Fruit fly (Drosophila melanogaster) whole organism, embryonic: ENCODE results near the gene Src64B.
A peak's percentile ranks its signal among the peaks of the same experiment; 100 is the strongest.

ENCODE experiments used
- CG10209 ChIP-seq: fragments of 200-800 bp; sonication (Bioruptor generic); optimal IDR thresholded peaks from 3 replicates; lab custom pipeline; 2017; ENCODE audit warnings: missing biosample characterization, mild to moderate bottlenecking, missing genetic modification characterization, missing genetic modification reagents
- CG11247 ChIP-seq: fragments of 200-800 bp; sonication (Bioruptor generic); IDR thresholded peaks from 2 replicates; pipeline ENCODE4 v1.3.6; 2022; ENCODE audit warnings: missing biosample characterization, missing genetic modification characterization
- CG12104 ChIP-seq: fragments of 200-800 bp; sonication (Bioruptor generic); optimal IDR thresholded peaks from 3 replicates; lab custom pipeline; 2016; ENCODE audit warnings: missing biosample characterization, missing genetic modification characterization
- CG12299 ChIP-seq: fragments of 200-800 bp; sonication (Bioruptor generic); optimal IDR thresholded peaks from 2 replicates; lab custom pipeline; 2018; ENCODE audit warnings: missing biosample characterization, mild to moderate bottlenecking, missing genetic modification characterization
- CG12391 ChIP-seq: fragments of 200-800 bp; sonication (Bioruptor generic); optimal IDR thresholded peaks from 3 replicates; lab custom pipeline; 2018; ENCODE audit warnings: missing biosample characterization, mild to moderate bottlenecking, missing genetic modification characterization, moderate library complexity
- CG12744 ChIP-seq: fragments of 200-800 bp; sonication (Bioruptor generic); optimal IDR thresholded peaks from 2 replicates; lab custom pipeline; 2016; ENCODE audit warnings: missing biosample characterization, missing genetic modification characterization
- CG14710 ChIP-seq: fragments of 200-800 bp; sonication (Bioruptor generic); optimal IDR thresholded peaks from 3 replicates; lab custom pipeline; 2019; ENCODE audit warnings: missing biosample characterization, mild to moderate bottlenecking, missing genetic modification characterization, moderate library complexity
- CG15011 ChIP-seq: fragments of 200-800 bp; sonication (Bioruptor generic); optimal IDR thresholded peaks from 3 replicates; lab custom pipeline; 2018; ENCODE audit warnings: missing biosample characterization, mild to moderate bottlenecking, missing genetic modification characterization
- CG15269 ChIP-seq: fragments of 200-800 bp; sonication (Bioruptor generic); optimal IDR thresholded peaks from 2 replicates; lab custom pipeline; 2018; ENCODE audit warnings: missing biosample characterization, mild to moderate bottlenecking, missing genetic modification characterization, moderate library complexity
- CG2116 ChIP-seq: fragments of 200-800 bp; sonication (Bioruptor generic); optimal IDR thresholded peaks from 3 replicates; lab custom pipeline; 2018; ENCODE audit warnings: missing biosample characterization, mild to moderate bottlenecking, missing genetic modification characterization
- CG2199 ChIP-seq: fragments of 200-800 bp; sonication (Bioruptor generic); IDR thresholded peaks from 3 replicates; pipeline ENCODE4 v1.3.6; 2022; ENCODE audit warnings: missing biosample characterization, missing genetic modification characterization
- CG31224 ChIP-seq: fragments of 200-800 bp; sonication (Bioruptor generic); IDR thresholded peaks from 2 replicates; pipeline ENCODE4 v1.3.6; 2022; ENCODE audit warnings: missing biosample characterization, missing genetic modification characterization
- CG3163 ChIP-seq: fragments of 200-800 bp; sonication (Bioruptor generic); optimal IDR thresholded peaks from 3 replicates; lab custom pipeline; 2016; ENCODE audit warnings: missing biosample characterization, missing genetic modification characterization
- CG4424 ChIP-seq: fragments of 200-800 bp; sonication (Bioruptor generic); optimal IDR thresholded peaks from 3 replicates; lab custom pipeline; 2016; ENCODE audit warnings: missing biosample characterization, missing genetic modification characterization
- CG5245 ChIP-seq: fragments of 200-800 bp; sonication (Bioruptor generic); optimal IDR thresholded peaks from 3 replicates; lab custom pipeline; 2016; ENCODE audit warnings: missing biosample characterization, missing genetic modification characterization
- CG7372 ChIP-seq: fragments of 200-800 bp; sonication (Bioruptor generic); IDR thresholded peaks from 2 replicates; pipeline ENCODE4 v1.3.6; 2022; ENCODE audit warnings: missing biosample characterization, missing genetic modification characterization
- CG9876 ChIP-seq: fragments of 200-800 bp; sonication (Bioruptor generic); optimal IDR thresholded peaks from 2 replicates; lab custom pipeline; 2016; ENCODE audit warnings: missing biosample characterization, missing genetic modification characterization
- CTCF ChIP-seq: fragments of 200-800 bp; sonication (Bioruptor generic); optimal IDR thresholded peaks from 2 replicates; lab custom pipeline; 2017; ENCODE audit warnings: missing biosample characterization, mild to moderate bottlenecking, missing genetic modification characterization, moderate library complexity
- D ChIP-seq, 2 experiments: fragments of 200-800 bp in 1 of 2; fragments of >200 bp in 1 of 2; sonication (Bioruptor generic) in 1 of 2; optimal IDR thresholded peaks; 2 replicates in 1 of 2; 3 replicates in 1 of 2; lab custom pipeline; 2017; ENCODE audit warnings: mild to moderate bottlenecking in 1 of 2, missing biosample characterization in 1 of 2, missing genetic modification characterization in 1 of 2, missing genetic modification reagents in 1 of 2
- Dip2 ChIP-seq: fragments of 200-800 bp; sonication (Bioruptor generic); IDR thresholded peaks from 2 replicates; pipeline ENCODE4 v1.3.6; 2022; ENCODE audit warnings: missing biosample characterization, missing genetic modification characterization
- Dip3 ChIP-seq: fragments of 200-800 bp; sonication (Bioruptor generic); optimal IDR thresholded peaks from 3 replicates; lab custom pipeline; 2016; ENCODE audit warnings: missing biosample characterization, missing genetic modification characterization
- Dref ChIP-seq: fragments of 200-800 bp; sonication (Bioruptor generic); IDR thresholded peaks from 2 replicates; pipeline ENCODE4 v1.3.6; 2022; ENCODE audit warnings: missing biosample characterization, missing genetic modification characterization
- Hr78 ChIP-seq, 2 experiments: fragments of 200-800 bp in 1 of 2; fragments of >200 bp in 1 of 2; sonication (Bioruptor generic) in 1 of 2; optimal IDR thresholded peaks; 2 replicates each; lab custom pipeline; 2017 to 2019; ENCODE audit warnings: missing biosample characterization in 2 of 2, missing genetic modification characterization in 2 of 2, mild to moderate bottlenecking in 1 of 2, moderate library complexity in 1 of 2
- Lim3 ChIP-seq: fragments of 200-800 bp; sonication (Bioruptor generic); IDR thresholded peaks from 2 replicates; pipeline ENCODE4 v1.3.6; 2022; ENCODE audit warnings: missing biosample characterization, missing genetic modification characterization
- Meics ChIP-seq: fragments of 200-800 bp; sonication (Bioruptor generic); optimal IDR thresholded peaks from 2 replicates; lab custom pipeline; 2017; ENCODE audit warnings: missing biosample characterization, mild to moderate bottlenecking, missing genetic modification characterization
- Rx ChIP-seq: fragments of 200-800 bp; sonication (Bioruptor generic); IDR thresholded peaks from 2 replicates; pipeline ENCODE4 v1.3.6; 2022; ENCODE audit warnings: missing biosample characterization, missing genetic modification characterization
- Scr ChIP-seq: fragments of 200-800 bp; sonication (Bioruptor generic); IDR thresholded peaks from 2 replicates; pipeline ENCODE4 v1.3.6; 2022; ENCODE audit warnings: missing biosample characterization, missing genetic modification characterization; ENCODE audit not compliant: partially characterized antibody
- Sry-δ ChIP-seq: fragments of 200-800 bp; sonication (Bioruptor generic); optimal IDR thresholded peaks from 2 replicates; lab custom pipeline; 2016; ENCODE audit warnings: missing biosample characterization, missing genetic modification characterization
- ab ChIP-seq: fragments of 200-800 bp; sonication (Bioruptor generic); optimal IDR thresholded peaks from 2 replicates; lab custom pipeline; 2016; ENCODE audit warnings: missing biosample characterization, missing genetic modification characterization
- al ChIP-seq: fragments of 200-800 bp; sonication (Bioruptor generic); IDR thresholded peaks from 2 replicates; pipeline ENCODE4 v1.3.6; 2022; ENCODE audit warnings: missing biosample characterization, missing genetic modification characterization
- bab2 ChIP-seq: fragments of 200-800 bp; sonication (Bioruptor generic); optimal IDR thresholded peaks from 2 replicates; lab custom pipeline; 2016; ENCODE audit warnings: missing biosample characterization, missing genetic modification characterization
- bsh ChIP-seq, 2 experiments: fragments of 200-800 bp; sonication (Bioruptor generic); optimal IDR thresholded peaks; 2 replicates each; lab custom pipeline; 2017 to 2018; ENCODE audit warnings: mild to moderate bottlenecking in 2 of 2, missing biosample characterization in 2 of 2, missing genetic modification characterization in 2 of 2, moderate library complexity in 1 of 2
- cg ChIP-seq: fragments of 200-800 bp; sonication (Bioruptor generic); optimal IDR thresholded peaks from 3 replicates; lab custom pipeline; 2019; ENCODE audit warnings: missing biosample characterization, mild to moderate bottlenecking, missing genetic modification characterization, moderate library complexity
- chif ChIP-seq, 2 experiments: fragments of 200-800 bp; sonication (Bioruptor generic); optimal IDR thresholded peaks; 3 replicates each; lab custom pipeline; 2016; ENCODE audit warnings: missing biosample characterization in 2 of 2, missing genetic modification characterization in 2 of 2
- gsb ChIP-seq: fragments of 200-800 bp; sonication (Bioruptor generic); IDR thresholded peaks from 2 replicates; pipeline ENCODE4 v1.3.6; 2022; ENCODE audit warnings: missing biosample characterization, missing genetic modification characterization
- h ChIP-seq: fragments of >200 bp; optimal IDR thresholded peaks from 2 replicates; lab custom pipeline; 2017
- inv ChIP-seq: fragments of 200-800 bp; sonication (Bioruptor generic); IDR thresholded peaks from 2 replicates; pipeline ENCODE4 v1.3.6; 2022; ENCODE audit warnings: missing biosample characterization, missing genetic modification characterization; ENCODE audit not compliant: partially characterized antibody
- klu ChIP-seq: fragments of 200-800 bp; sonication (Bioruptor generic); IDR thresholded peaks from 2 replicates; pipeline ENCODE4 v1.3.6; 2022; ENCODE audit warnings: missing biosample characterization, missing genetic modification characterization
- lilli ChIP-seq: fragments of 200-800 bp; sonication (Bioruptor generic); optimal IDR thresholded peaks from 3 replicates; lab custom pipeline; 2016; ENCODE audit warnings: missing biosample characterization, missing genetic modification characterization
- nmo ChIP-seq: fragments of 200-800 bp; sonication (Bioruptor generic); optimal IDR thresholded peaks from 2 replicates; lab custom pipeline; 2018; ENCODE audit warnings: missing biosample characterization, mild to moderate bottlenecking, missing genetic modification characterization, moderate library complexity
- peb ChIP-seq: fragments of 200-800 bp; sonication (Bioruptor generic); IDR thresholded peaks from 2 replicates; pipeline ENCODE4 v1.3.6; 2022; ENCODE audit warnings: missing biosample characterization, missing genetic modification characterization
- pnt ChIP-seq: fragments of 200-800 bp; sonication (Bioruptor generic); optimal IDR thresholded peaks from 3 replicates; lab custom pipeline; 2016; ENCODE audit warnings: missing biosample characterization, missing genetic modification characterization
- psq ChIP-seq: fragments of 200-800 bp; sonication (Bioruptor generic); optimal IDR thresholded peaks from 2 replicates; lab custom pipeline; 2017; ENCODE audit warnings: missing biosample characterization, missing genetic modification characterization
- ranshi ChIP-seq: fragments of 200-800 bp; sonication (Bioruptor generic); IDR thresholded peaks from 2 replicates; pipeline ENCODE4 v1.3.6; 2022; ENCODE audit warnings: missing biosample characterization, missing genetic modification characterization
- repo ChIP-seq: fragments of 200-800 bp; sonication (Bioruptor generic); optimal IDR thresholded peaks from 2 replicates; lab custom pipeline; 2016; ENCODE audit warnings: missing biosample characterization, missing genetic modification characterization
- rib ChIP-seq: fragments of 200-800 bp; sonication (Bioruptor generic); IDR thresholded peaks from 2 replicates; pipeline ENCODE4 v1.3.6; 2022; ENCODE audit warnings: missing biosample characterization, missing genetic modification characterization
- row ChIP-seq: fragments of 200-800 bp; sonication (Bioruptor generic); IDR thresholded peaks from 3 replicates; pipeline ENCODE4 v1.3.6; 2022; ENCODE audit warnings: missing biosample characterization, missing genetic modification characterization
- sens ChIP-seq: fragments of 200-800 bp; sonication (Bioruptor generic); peaks from one replicate; lab custom pipeline; 2016; ENCODE audit warnings: missing biosample characterization, missing genetic modification characterization
- sisA ChIP-seq: fragments of 200-800 bp; sonication (Bioruptor generic); IDR thresholded peaks from 2 replicates; pipeline ENCODE4 v1.3.6; 2022; ENCODE audit warnings: missing biosample characterization, missing genetic modification characterization
- stc ChIP-seq: fragments of 200-800 bp; sonication (Bioruptor generic); IDR thresholded peaks from 2 replicates; pipeline ENCODE4 v1.3.6; 2022; ENCODE audit warnings: missing biosample characterization, missing genetic modification characterization
- tio ChIP-seq: fragments of 200-800 bp; sonication (Bioruptor generic); optimal IDR thresholded peaks from 2 replicates; lab custom pipeline; 2017; ENCODE audit warnings: missing biosample characterization, missing genetic modification characterization, inconsistent platforms
- wor ChIP-seq: fragments of 200-800 bp; sonication (Bioruptor generic); IDR thresholded peaks from 2 replicates; pipeline ENCODE4 v1.3.6; 2022; ENCODE audit warnings: missing biosample characterization, missing genetic modification characterization
- yki ChIP-seq: fragments of >200 bp; optimal IDR thresholded peaks from 3 replicates; lab custom pipeline; 2018

The Src64B gene

dm6 chr3L:4623870-4624269 lies 2.1 kb downstream of the Src64B start (continued):
- TF ChIP-seq Rx (no peak), Hr78 (GFP tag; optimal IDR thresholded peaks at IDR 0.05; lab: Kevin White, UChicago) (peak in 1 of 2 experiments; percentile 2), row (GFP tag; lab: Robert Waterston, UW) (peak; percentile 46; the same call in 2 of the 3 replicates), inv (GFP tag; lab: Robert Waterston, UW) (no peak), CG15269 (tag; lab: Kevin White, UChicago) (peak; percentile 19), repo (GFP tag; lab: Kevin White, UChicago) (no peak), CG10209 (GFP tag; lab: Kevin White, UChicago) (no peak), h (lab: Kevin White, UChicago) (no peak), CG12391 (tag; lab: Kevin White, UChicago) (peak; percentile 16), gsb (GFP tag; lab: Robert Waterston, UW) (no peak), stc (GFP tag; lab: Robert Waterston, UW) (no peak), klu (no peak), Dip3 (GFP tag; lab: Kevin White, UChicago) (no peak), CG15011 (GFP tag; lab: Kevin White, UChicago) (no peak), CG11247 (no peak), CG5245 (GFP tag; lab: Kevin White, UChicago) (no peak), CG4424 (GFP tag; lab: Kevin White, UChicago) (peak; percentile 2), Dip2 (GFP tag; lab: Robert Waterston, UW) (no peak), pnt (GFP tag; lab: Kevin White, UChicago) (no peak), bsh (GFP tag; optimal IDR thresholded peaks at IDR 0.05; lab: Kevin White, UChicago) (peak in 1 of 2 experiments; percentile 16), CG12744 (GFP tag; lab: Kevin White, UChicago) (no peak), CG3163 (GFP tag; lab: Kevin White, UChicago) (no peak), Meics (peak; percentile 12), tio (GFP tag; lab: Kevin White, UChicago) (no peak), CTCF (GFP tag; lab: Kevin White, UChicago) (no peak), chif (GFP tag; optimal IDR thresholded peaks at IDR 0.05; lab: Kevin White, UChicago) (peak; percentile 7 to 19), CG12299 (tag; lab: Kevin White, UChicago) (no peak), ab (GFP tag; lab: Kevin White, UChicago) (no peak), psq (GFP tag; lab: Kevin White, UChicago) (no peak), CG9876 (GFP tag; lab: Kevin White, UChicago) (no peak), Sry-δ (GFP tag; lab: Kevin White, UChicago) (no peak), ranshi (GFP tag; lab: Robert Waterston, UW) (no peak), CG14710 (tag; lab: Kevin White, UChicago) (peak; percentile 19), Scr (GFP tag; lab: Robert Waterston, UW) (no peak), CG31224 (GFP tag; lab: Robert Waterston, UW) (no peak), sisA (0 out of 2 replicates have a peak, but pooled peaks have one; percentile 7), al (GFP tag; lab: Robert Waterston, UW) (no peak), wor (GFP tag; lab: Robert Waterston, UW) (no peak), peb (no peak), CG2199 (GFP tag; lab: Robert Waterston, UW) (0 out of 3 replicates have a peak, but pooled peaks have one; percentile 17), bab2 (GFP tag; lab: Kevin White, UChicago) (no peak)

dm6 chr3L:4623035-4623580 lies 2.9 kb downstream of the Src64B start:
- no peak for TF ChIP-seq CG12104
- no peak for TF ChIP-seq Lim3 (GFP tag; lab: Robert Waterston, UW)
- no peak for TF ChIP-seq nmo (GFP tag; lab: Kevin White, UChicago)
- TF ChIP-seq yki (lab: Kevin White, UChicago), result no peak
- no peak for TF ChIP-seq CG2116
- peak; percentile 57 for TF ChIP-seq sens
- TF ChIP-seq D (optimal IDR thresholded peaks at IDR 0.05; lab: Kevin White, UChicago), result peak; percentile 44
- peak; percentile 6 for TF ChIP-seq D (GFP tag; optimal IDR thresholded peaks at IDR 0.05; lab: Kevin White, UChicago)
- TF ChIP-seq rib (GFP tag; lab: Robert Waterston, UW), result no peak
- TF ChIP-seq Dref, result 0 out of 2 replicates have a peak, but pooled peaks have one; percentile 19
- no peak for TF ChIP-seq lilli (GFP tag; lab: Kevin White, UChicago)
- TF ChIP-seq psq (GFP tag; lab: Kevin White, UChicago), result peak; percentile 41
- TF ChIP-seq cg (GFP tag; lab: Kevin White, UChicago), result peak; percentile 55
- TF ChIP-seq CG7372, result no peak
